Fruit fly (Drosophila melanogaster): ENCODE measurements around the gene nis.

Gene nis

DNA sequence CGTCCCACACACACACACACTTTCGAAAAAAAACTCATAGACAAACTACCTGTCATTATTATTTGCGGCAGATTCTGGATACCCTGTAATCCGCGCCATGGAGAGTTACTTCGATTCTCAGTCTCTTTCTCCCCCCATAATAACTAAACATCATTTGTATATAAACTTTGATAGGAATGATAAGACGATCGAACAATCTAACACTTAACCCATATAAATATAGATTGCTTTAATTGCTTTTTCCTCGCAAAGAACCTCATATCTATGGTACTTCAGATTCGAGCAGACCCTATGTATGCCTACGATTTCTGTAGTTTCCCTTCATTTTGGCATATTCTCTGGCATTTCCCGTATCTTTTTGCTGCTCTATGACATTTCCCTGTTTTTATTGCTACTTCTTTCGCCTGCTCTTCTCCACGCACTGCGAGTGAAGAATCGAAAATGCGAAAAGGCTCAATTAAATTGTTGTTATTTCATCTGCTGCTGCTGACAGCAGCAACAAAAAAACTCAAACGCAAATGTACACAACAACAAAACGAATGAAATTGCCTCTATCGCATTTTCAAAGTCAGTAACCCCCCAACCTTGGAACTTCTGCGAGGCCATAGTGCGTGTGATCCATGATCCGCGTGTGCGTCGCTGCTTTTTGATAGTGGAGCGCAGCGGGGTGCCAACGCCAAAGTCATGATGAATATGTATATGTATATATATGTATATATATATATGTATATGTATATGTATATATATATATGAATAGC lies 47.3 kb upstream of the nis start (continued):
- peak; percentile 45 for TF ChIP-seq Jarid2 (GFP tag; optimal IDR thresholded peaks at IDR 0.05)
- TF ChIP-seq CG14860 (GFP tag; IDR thresholded peaks at IDR 0.05; ENCODE audit: partially characterized antibody): no peak
- TF ChIP-seq ttk (GFP tag; IDR thresholded peaks at IDR 0.05): no peak
- peak; percentile 91 for TF ChIP-seq Taf1 (GFP tag; IDR thresholded peaks at IDR 0.05)
- no peak for TF ChIP-seq CG4328 (GFP tag; optimal IDR thresholded peaks at IDR 0.05)
- TF ChIP-seq fru (optimal IDR thresholded peaks at IDR 0.05): no peak
- TF ChIP-seq CG2875 (GFP tag; optimal IDR thresholded peaks at IDR 0.05): no peak
- peak; percentile 69 for TF ChIP-seq Myb (GFP tag; optimal IDR thresholded peaks at IDR 0.05)
- TF ChIP-seq Lhr (GFP tag; optimal IDR thresholded peaks at IDR 0.05): no peak
- peak; percentile 8 for TF ChIP-seq odd (GFP tag; optimal IDR thresholded peaks at IDR 0.05)
- TF ChIP-seq Poxn (GFP tag; IDR thresholded peaks at IDR 0.05): peak; percentile 75
- TF ChIP-seq sna (GFP tag; IDR thresholded peaks at IDR 0.05; ENCODE audit: partially characterized antibody): no peak
- TF ChIP-seq D19B (GFP tag; optimal IDR thresholded peaks at IDR 0.05): peak; percentile 99
- TF ChIP-seq CG11696 (GFP tag; IDR thresholded peaks at IDR 0.05): 0 out of 2 replicates have a peak, but pooled peaks have one; percentile 28
- TF ChIP-seq Mad (GFP tag; optimal IDR thresholded peaks at IDR 0.05): peak; percentile 47
- peak; percentile 73 for TF ChIP-seq CG6689 (GFP tag; IDR thresholded peaks at IDR 0.05)
- TF ChIP-seq lov (optimal IDR thresholded peaks at IDR 0.05): no peak
- no peak for TF ChIP-seq lov (GFP tag; IDR thresholded peaks at IDR 0.05)
- no peak for TF ChIP-seq sc (optimal IDR thresholded peaks at IDR 0.05)
- no peak for TF ChIP-seq sc (GFP tag; optimal IDR thresholded peaks at IDR 0.05)
- no peak for TF ChIP-seq CG8359 (GFP tag; optimal IDR thresholded peaks at IDR 0.05; ENCODE audit: borderline replicate concordance)
- peak; percentile 82 for TF ChIP-seq HHEX (GFP tag; optimal IDR thresholded peaks at IDR 0.05)
- TF ChIP-seq HLH54F (GFP tag; optimal IDR thresholded peaks at IDR 0.05): peak; percentile 89
- TF ChIP-seq CG16815 (GFP tag; optimal IDR thresholded peaks at IDR 0.05): peak; percentile 55
- TF ChIP-seq p53 (GFP tag; optimal IDR thresholded peaks at IDR 0.05): no peak
- peak; percentile 54; the same call in 1 of the 2 replicates for TF ChIP-seq seq (GFP tag; IDR thresholded peaks at IDR 0.05)
- peak; percentile 25 for TF ChIP-seq CG4282 (GFP tag; optimal IDR thresholded peaks at IDR 0.05)
- no peak for TF ChIP-seq Gsc (GFP tag; IDR thresholded peaks at IDR 0.05)
- 0 out of 3 replicates have a peak, but pooled peaks have one; percentile 31 for TF ChIP-seq Mrtf (GFP tag; IDR thresholded peaks at IDR 0.05)
- peak; percentile 73 for TF ChIP-seq eyg (GFP tag; optimal IDR thresholded peaks at IDR 0.05)
- no peak for TF ChIP-seq Elba2 (GFP tag; optimal IDR thresholded peaks at IDR 0.05)
- peak; percentile 83 for TF ChIP-seq ind (GFP tag; optimal IDR thresholded peaks at IDR 0.05)
- peak; percentile 63 for TF ChIP-seq CG4730 (GFP tag; IDR thresholded peaks at IDR 0.05)
- peak; percentile 74 for TF ChIP-seq sens (GFP tag)
- peak; percentile 91 for TF ChIP-seq ftz-f1 (GFP tag; optimal IDR thresholded peaks at IDR 0.05)
- TF ChIP-seq Ptx1 (GFP tag; IDR thresholded peaks at IDR 0.05): peak; percentile 75
- peak; percentile 54; the same call in 1 of the 3 replicates for TF ChIP-seq CG34422 (GFP tag; IDR thresholded peaks at IDR 0.05)
- no peak for TF ChIP-seq Dref (GFP tag; IDR thresholded peaks at IDR 0.05)
- TF ChIP-seq gsb-n (tag; optimal IDR thresholded peaks at IDR 0.05): no peak
- TF ChIP-seq cwo (GFP tag; optimal IDR thresholded peaks at IDR 0.05): peak; percentile 87
- TF ChIP-seq Eip74EF (GFP tag; optimal IDR thresholded peaks at IDR 0.05): no peak
- TF ChIP-seq Gug (GFP tag; IDR thresholded peaks at IDR 0.05): peak; percentile 67; the same call in 2 of the 4 replicates
- TF ChIP-seq Ada2b (GFP tag; IDR thresholded peaks at IDR 0.05): peak; percentile 86
- TF ChIP-seq yki (optimal IDR thresholded peaks at IDR 0.05): no peak
- TF ChIP-seq sens-2 (GFP tag; IDR thresholded peaks at IDR 0.05): no peak
- peak; percentile 70 for TF ChIP-seq CG6175 (GFP tag; IDR thresholded peaks at IDR 0.05)
- no peak for TF ChIP-seq CG4617 (GFP tag; optimal IDR thresholded peaks at IDR 0.05; ENCODE audit: borderline replicate concordance)
- peak; percentile 16 for TF ChIP-seq zen (tag; optimal IDR thresholded peaks at IDR 0.05)
- peak; percentile 72 for TF ChIP-seq Fer2 (tag; optimal IDR thresholded peaks at IDR 0.05)
- peak; percentile 46 for TF ChIP-seq Nf-YC (tag; optimal IDR thresholded peaks at IDR 0.05)
- TF ChIP-seq Hey (tag; optimal IDR thresholded peaks at IDR 0.05): peak; percentile 20
